Fruit fly (Drosophila melanogaster): ENCODE measurements around the gene CanB.
A peak's percentile ranks its signal among the peaks of the same experiment; 100 is the strongest.

The CanB gene

dm6 chrX:5312958-5313357 lies 19.3 kb upstream of the CanB start, which contains the start of gene CG4198:
Gene CG4198 (plus strand): TSS chrX:5313258.
- TF ChIP-seq psq (optimal IDR thresholded peaks at IDR 0.05) = no peak
- TF ChIP-seq pan (optimal IDR thresholded peaks at IDR 0.05) = no peak
- TF ChIP-seq CG8478 (optimal IDR thresholded peaks at IDR 0.05) = no peak
- no peak for TF ChIP-seq Dll (optimal IDR thresholded peaks at IDR 0.05)
- no peak for TF ChIP-seq usp (GFP tag; optimal IDR thresholded peaks at IDR 0.05)
- TF ChIP-seq EcR (GFP tag; optimal IDR thresholded peaks at IDR 0.05) = no peak

dm6 chrX:5317170-5317569 lies 15.1 kb upstream of the CanB start, which contains the start of the genes CG15930 and Sas10:
Gene CG15930 (minus strand): TSS chrX:5317295.
Gene Sas10 (plus strand): TSS chrX:5317409.
- no peak for TF ChIP-seq psq (optimal IDR thresholded peaks at IDR 0.05)
- TF ChIP-seq EcR (GFP tag; optimal IDR thresholded peaks at IDR 0.05) = no peak
- no peak for TF ChIP-seq usp (GFP tag; optimal IDR thresholded peaks at IDR 0.05)
- TF ChIP-seq pan (optimal IDR thresholded peaks at IDR 0.05) = no peak
- TF ChIP-seq Dll (optimal IDR thresholded peaks at IDR 0.05) = no peak
- no peak for TF ChIP-seq CG8478 (optimal IDR thresholded peaks at IDR 0.05)

- no peak for TF ChIP-seq Dll (optimal IDR thresholded peaks at IDR 0.05)
- no peak for TF ChIP-seq psq (optimal IDR thresholded peaks at IDR 0.05)
- TF ChIP-seq usp (GFP tag; optimal IDR thresholded peaks at IDR 0.05) = no peak
- TF ChIP-seq CG8478 (optimal IDR thresholded peaks at IDR 0.05) = no peak
- TF ChIP-seq pan (optimal IDR thresholded peaks at IDR 0.05) = no peak
- no peak for TF ChIP-seq EcR (GFP tag; optimal IDR thresholded peaks at IDR 0.05)
Measured at dm6 chrX:5322459-5322883, 9.8 kb upstream of the CanB start, which contains the start of gene Rnp4F. Gene Rnp4F (minus strand): TSS chrX:5322696.

- TF ChIP-seq CG8478 (optimal IDR thresholded peaks at IDR 0.05) = no peak
- TF ChIP-seq pan (optimal IDR thresholded peaks at IDR 0.05) = no peak
- TF ChIP-seq psq (optimal IDR thresholded peaks at IDR 0.05) = no peak
- no peak for TF ChIP-seq Dll (optimal IDR thresholded peaks at IDR 0.05)
- no peak for TF ChIP-seq EcR (GFP tag; optimal IDR thresholded peaks at IDR 0.05)
- TF ChIP-seq usp (GFP tag; optimal IDR thresholded peaks at IDR 0.05) = no peak
Measured at dm6 chrX:5323636-5324035, 8.7 kb upstream of the CanB start, which contains the start of gene Mcm3. Gene Mcm3 (plus strand): TSS chrX:5323855.

- TF ChIP-seq pan (optimal IDR thresholded peaks at IDR 0.05) = no peak
- TF ChIP-seq usp (GFP tag; optimal IDR thresholded peaks at IDR 0.05) = no peak
- TF ChIP-seq EcR (GFP tag; optimal IDR thresholded peaks at IDR 0.05) = no peak
- TF ChIP-seq psq (optimal IDR thresholded peaks at IDR 0.05) = no peak
- no peak for TF ChIP-seq CG8478 (optimal IDR thresholded peaks at IDR 0.05)
Measured at dm6 chrX:5329266-5329898, 2.9 kb upstream of the CanB start, which contains the start of the genes CG3309 and XRCC1. Gene CG3309 (minus strand): TSS chrX:5329347. Gene XRCC1 (plus strand): TSS chrX:5329876.

dm6 chrX:5336722-5337121 lies 4.4 kb downstream of the CanB start:
- TF ChIP-seq EcR (GFP tag; optimal IDR thresholded peaks at IDR 0.05) (no peak), psq (optimal IDR thresholded peaks at IDR 0.05) (no peak), pan (optimal IDR thresholded peaks at IDR 0.05) (no peak), usp (GFP tag; optimal IDR thresholded peaks at IDR 0.05) (no peak), CG8478 (optimal IDR thresholded peaks at IDR 0.05) (no peak), Dll (optimal IDR thresholded peaks at IDR 0.05) (no peak)

- TF ChIP-seq EcR (GFP tag; optimal IDR thresholded peaks at IDR 0.05) = no peak
- no peak for TF ChIP-seq psq (optimal IDR thresholded peaks at IDR 0.05)
Measured at dm6 chrX:5337316-5337715, 5.0 kb downstream of the CanB start.

dm6 chrX:5338435-5338834 lies 6.1 kb downstream of the CanB start:
- TF ChIP-seq pan (optimal IDR thresholded peaks at IDR 0.05) (no peak), usp (GFP tag; optimal IDR thresholded peaks at IDR 0.05) (no peak), Dll (optimal IDR thresholded peaks at IDR 0.05) (no peak), psq (optimal IDR thresholded peaks at IDR 0.05) (no peak), EcR (GFP tag; optimal IDR thresholded peaks at IDR 0.05) (no peak), CG8478 (optimal IDR thresholded peaks at IDR 0.05) (no peak)

dm6 chrX:5339970-5340369 lies 7.7 kb downstream of the CanB start, which contains the start of gene SK:
Gene SK (plus strand): TSS chrX:5340236.
- TF ChIP-seq EcR (GFP tag; optimal IDR thresholded peaks at IDR 0.05) (no peak), Dll (optimal IDR thresholded peaks at IDR 0.05) (peak; percentile 12), CG8478 (optimal IDR thresholded peaks at IDR 0.05) (no peak), psq (optimal IDR thresholded peaks at IDR 0.05) (no peak), pan (optimal IDR thresholded peaks at IDR 0.05) (no peak), usp (GFP tag; optimal IDR thresholded peaks at IDR 0.05) (no peak)

dm6 chrX:5349899-5350575 lies 17.7 kb downstream of the CanB start:
- TF ChIP-seq pan (optimal IDR thresholded peaks at IDR 0.05) (no peak), usp (GFP tag; optimal IDR thresholded peaks at IDR 0.05) (no peak), CG8478 (optimal IDR thresholded peaks at IDR 0.05) (no peak), EcR (GFP tag; optimal IDR thresholded peaks at IDR 0.05) (no peak), psq (optimal IDR thresholded peaks at IDR 0.05) (no peak), Dll (optimal IDR thresholded peaks at IDR 0.05) (no peak)

- no peak for TF ChIP-seq CG8478 (optimal IDR thresholded peaks at IDR 0.05)
- TF ChIP-seq usp (GFP tag; optimal IDR thresholded peaks at IDR 0.05) = no peak
Measured at dm6 chrX:5357035-5357434, 24.7 kb downstream of the CanB start.

- TF ChIP-seq psq (optimal IDR thresholded peaks at IDR 0.05) = no peak
Measured at dm6 chrX:5358813-5359212, 26.5 kb downstream of the CanB start.

Data from whole organism.